Fruit fly (Drosophila melanogaster) whole organism, larva: ENCODE measurements around the gene CG34183.

Experiments
- noc ChIP-seq: fragments of 200-800 bp; sonication (Bioruptor generic); optimal IDR thresholded peaks from 3 replicates; lab custom pipeline; 2019; ENCODE audit warnings: missing biosample characterization, mild to moderate bottlenecking, missing genetic modification characterization, moderate library complexity

The CG34183 gene

dm6 chr2L:9890576-9890975 lies at the start of gene CG34183, which contains the start of gene CG4537:
Gene CG34183, minus strand, starts transcription at chr2L:9890772.
Gene CG4537, plus strand, starts transcription at chr2L:9890885.
- no peak for TF ChIP-seq noc (tag; lab: Kevin White, UChicago)

- TF ChIP-seq noc (tag; lab: Kevin White, UChicago), result peak; percentile 43
Measured at dm6 chr2L:9938631-9939256, 48.2 kb upstream of the CG34183 start, which contains the start of the genes Datp and CG4619. Gene Datp, minus strand, starts transcription at chr2L:9938790. Gene CG4619, plus strand, starts transcription at chr2L:9938863.

dm6 chr2L:9937908-9938307 lies 47.3 kb upstream of the CG34183 start, which contains the start of gene Arglu1:
Gene Arglu1, minus strand, starts transcription at chr2L:9938134.
- TF ChIP-seq noc (tag; lab: Kevin White, UChicago), result no peak

dm6 chr2L:9933063-9933462 lies 42.5 kb upstream of the CG34183 start, which contains the start of gene Cpr30F:
Gene Cpr30F, minus strand, starts transcription at chr2L:9933163.
- TF ChIP-seq noc (tag; lab: Kevin White, UChicago), result no peak

dm6 chr2L:9930280-9930679 lies 39.7 kb upstream of the CG34183 start, which contains the start of gene CG42367:
Gene CG42367, plus strand, starts transcription at chr2L:9930580.
- TF ChIP-seq noc (tag; lab: Kevin White, UChicago), result no peak

- TF ChIP-seq noc (tag; lab: Kevin White, UChicago), result no peak
Measured at dm6 chr2L:9924765-9925164, 34.2 kb upstream of the CG34183 start, which contains the start of the genes TbCMF46 and CG42366. Gene TbCMF46, minus strand, starts transcription at chr2L:9924865. Gene CG42366, plus strand, starts transcription at chr2L:9925161.

dm6 chr2L:9921401-9921800 lies 30.8 kb upstream of the CG34183 start, which contains the start of gene CG4592:
Gene CG4592, plus strand, starts transcription at chr2L:9921633.
- no peak for TF ChIP-seq noc (tag; lab: Kevin White, UChicago)

- TF ChIP-seq noc (tag; lab: Kevin White, UChicago), result no peak
Measured at dm6 chr2L:9919949-9920348, 29.4 kb upstream of the CG34183 start, which contains the start of gene CG4594. Gene CG4594, plus strand, starts transcription at chr2L:9920160.

- no peak for TF ChIP-seq noc (tag; lab: Kevin White, UChicago)
Measured at dm6 chr2L:9919218-9919617, 28.6 kb upstream of the CG34183 start.

dm6 chr2L:9918020-9918959 lies 27.7 kb upstream of the CG34183 start, which contains the start of the genes CG5885 and CG4598:
Gene CG5885, minus strand, starts transcription at chr2L:9918330.
Gene CG4598, plus strand, starts transcription at chr2L:9918618.
- peak; percentile 68 for TF ChIP-seq noc (tag; lab: Kevin White, UChicago)

dm6 chr2L:9915011-9915850 lies 24.7 kb upstream of the CG34183 start, which contains the start of gene yip2:
Gene yip2, plus strand, starts transcription at chr2L:9915253.
- TF ChIP-seq noc (tag; lab: Kevin White, UChicago), result peak; percentile 70

- no peak for TF ChIP-seq noc (tag; lab: Kevin White, UChicago)
Measured at dm6 chr2L:9912570-9913260, 22.1 kb upstream of the CG34183 start, which contains the start of the genes Etl1 and Srp54. Gene Etl1, minus strand, starts transcription at chr2L:9912608. Gene Srp54, plus strand, starts transcription at chr2L:9912911.

- TF ChIP-seq noc (tag; lab: Kevin White, UChicago), result peak; percentile 25
Measured at dm6 chr2L:9911783-9912182, 21.2 kb upstream of the CG34183 start.

- TF ChIP-seq noc (tag; lab: Kevin White, UChicago), result no peak
Measured at dm6 chr2L:9908468-9908967, 17.9 kb upstream of the CG34183 start, which contains the start of gene CG13124. Gene CG13124, minus strand, starts transcription at chr2L:9908633.
